Worm (Caenorhabditis elegans): ENCODE data around the gene nas-11.

Gene nas-11

DNA sequence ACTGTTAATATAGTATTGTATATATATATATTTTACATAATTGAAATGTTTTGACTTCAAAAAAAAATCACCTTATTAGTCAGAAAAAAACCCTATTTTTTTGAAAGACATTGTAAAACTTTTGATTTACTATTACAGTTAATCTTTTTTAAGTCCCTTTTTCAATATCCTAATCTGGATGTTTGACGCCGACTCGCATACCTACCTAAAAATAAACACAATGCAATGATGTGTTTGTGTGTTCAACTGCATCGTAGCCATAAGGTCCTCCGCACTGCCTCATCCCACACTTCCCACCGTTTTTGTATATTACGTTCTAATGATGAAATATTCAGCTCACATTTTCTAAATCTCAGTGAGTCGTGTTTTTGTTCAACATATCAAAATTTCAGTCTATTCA lies 20.0 kb upstream of the nas-11 start, which contains the start of gene F38B6.3:
Gene F38B6.3 (plus strand): TSS at position 301 of the 400 bp plus-strand sequence.
- TF ChIP-seq unc-62 (GFP tag; optimal IDR thresholded peaks at IDR 0.05) = no peak

DNA sequence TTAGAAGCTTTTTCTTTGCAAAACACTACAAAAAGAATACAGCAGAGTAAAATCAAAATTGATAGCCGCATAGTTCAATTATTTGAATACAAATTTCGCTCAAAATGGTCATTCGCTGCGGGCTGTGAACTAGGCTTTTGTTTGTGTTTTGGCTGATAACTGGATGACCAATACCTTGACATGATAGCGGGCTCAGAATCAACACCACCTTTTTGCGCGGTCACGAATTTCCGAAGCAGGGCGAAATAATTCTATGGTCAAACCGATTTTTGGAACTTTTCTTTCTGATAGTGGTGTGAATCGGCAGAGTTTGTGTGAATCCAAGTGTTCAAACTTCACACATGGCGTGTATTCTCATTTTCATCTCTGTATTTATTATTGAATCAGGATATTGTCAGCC lies 15.1 kb upstream of the nas-11 start, which contains the start of the genes F38B6.7 and F38B6.2:
Gene F38B6.7 (minus strand): TSS at position 101 of the 400 bp plus-strand sequence.
Gene F38B6.2 (plus strand): TSS at position 267 of the 400 bp plus-strand sequence.
- TF ChIP-seq unc-62 (GFP tag; optimal IDR thresholded peaks at IDR 0.05) = no peak

DNA sequence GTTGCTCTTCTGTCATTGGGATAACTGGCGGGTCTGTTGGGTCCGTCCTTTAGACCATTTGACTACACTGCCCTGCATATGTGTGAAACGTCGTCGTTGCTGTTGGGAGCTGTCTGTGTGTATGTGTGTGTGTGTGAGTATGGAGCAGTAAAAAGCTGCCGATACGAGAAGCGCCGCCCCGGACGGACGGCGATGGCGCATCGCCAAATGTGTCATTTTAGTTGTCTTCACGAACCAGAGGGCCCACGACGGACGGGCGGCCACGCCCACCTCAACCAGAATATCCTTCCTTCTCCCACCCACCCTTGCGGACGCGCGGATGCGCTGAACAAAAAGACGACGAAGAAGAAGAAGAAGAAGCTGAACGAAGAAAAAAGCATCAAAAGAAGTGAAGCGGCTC lies 11.1 kb upstream of the nas-11 start, which contains the start of gene acr-2:
Gene acr-2 (plus strand): TSS at position 301 of the 400 bp plus-strand sequence.
- TF ChIP-seq unc-62 (GFP tag; optimal IDR thresholded peaks at IDR 0.05) = no peak

DNA sequence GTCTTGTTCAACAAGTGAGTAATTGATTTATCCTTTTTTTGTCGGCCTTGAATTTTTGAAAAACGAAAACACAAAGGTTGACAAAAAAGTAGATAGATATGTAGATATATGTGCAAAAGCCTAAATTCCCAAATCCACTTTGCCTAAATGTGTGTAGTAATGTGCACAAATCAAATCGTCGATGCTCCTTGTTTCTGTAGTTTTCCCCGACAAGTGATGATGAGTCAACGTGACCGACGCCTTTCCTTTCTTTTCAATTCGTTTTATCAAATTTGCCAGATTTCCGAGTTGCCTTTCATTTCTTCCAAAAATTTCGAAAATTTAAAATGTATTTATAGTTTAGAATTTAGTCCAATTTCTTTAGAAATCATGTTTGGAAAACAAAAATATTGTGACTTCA lies 8.2 kb upstream of the nas-11 start:
- no peak for TF ChIP-seq unc-62 (GFP tag; optimal IDR thresholded peaks at IDR 0.05)

DNA sequence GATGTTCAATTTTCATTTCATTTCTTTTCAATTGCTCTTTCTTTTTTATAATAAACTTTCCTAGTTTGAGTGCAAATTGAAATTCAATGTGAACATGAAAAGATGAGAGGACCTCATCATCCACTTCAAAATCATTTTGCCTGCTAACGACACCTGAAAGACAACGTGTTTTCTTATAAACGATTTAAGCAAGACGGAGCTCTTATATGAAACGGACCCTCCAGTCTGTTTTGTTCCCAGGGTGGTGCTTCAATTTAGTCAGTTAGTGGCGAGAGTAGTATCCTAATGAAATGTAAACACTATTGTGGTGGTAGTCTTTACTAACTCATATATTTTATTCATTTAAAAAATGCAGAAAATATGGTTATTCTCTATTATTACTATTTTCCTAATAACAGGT lies 4.1 kb upstream of the nas-11 start, which contains the start of gene acr-3:
Gene acr-3 (plus strand): TSS at position 301 of the 400 bp plus-strand sequence.
- no peak for TF ChIP-seq unc-62 (GFP tag; optimal IDR thresholded peaks at IDR 0.05)

DNA sequence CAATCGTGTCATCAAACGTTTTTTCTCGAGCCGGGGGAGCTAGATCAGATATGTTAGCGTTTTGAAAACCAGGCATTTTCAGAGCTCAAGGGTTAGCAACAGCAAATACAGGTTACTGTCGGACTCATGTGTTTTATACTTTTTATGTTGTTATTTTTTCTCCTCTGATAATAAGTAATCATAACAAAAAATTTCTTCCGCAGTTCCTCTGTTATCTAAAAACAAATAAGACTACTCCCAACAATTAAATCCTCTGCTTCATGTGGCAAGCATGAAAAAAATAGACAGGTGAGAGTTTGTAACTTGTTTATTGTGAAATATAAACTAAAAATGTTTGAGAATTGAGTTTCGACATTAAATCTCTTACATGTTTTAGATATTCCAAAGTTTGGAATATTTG lies 5.2 kb downstream of the nas-11 start, which contains the start of gene smf-2:
Gene smf-2 (minus strand): TSS at position 101 of the 400 bp plus-strand sequence.
- TF ChIP-seq unc-62 (GFP tag; optimal IDR thresholded peaks at IDR 0.05) = no peak

DNA sequence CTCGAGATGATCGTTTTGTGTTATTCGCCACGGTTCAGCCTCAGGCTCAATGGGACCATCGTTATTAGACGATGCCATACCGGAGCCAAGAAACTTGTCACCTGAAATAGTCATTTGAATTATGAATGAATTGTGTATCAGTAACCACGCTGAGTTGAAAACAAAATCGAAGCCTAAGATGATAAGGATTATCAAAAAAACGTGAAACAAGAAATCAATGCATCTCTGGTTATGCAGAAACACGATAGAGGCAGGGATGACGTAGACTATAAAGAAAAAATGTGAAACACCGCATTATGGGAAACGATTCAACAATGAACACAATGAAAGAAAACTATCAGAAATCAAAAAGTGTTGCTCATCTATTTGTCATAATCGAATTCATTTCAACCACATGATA lies 9.6 kb downstream of the nas-11 start, which contains the start of gene smf-1:
Gene smf-1 (minus strand): TSS at position 101 of the 400 bp plus-strand sequence.
- no peak for TF ChIP-seq unc-62 (GFP tag; optimal IDR thresholded peaks at IDR 0.05)

DNA sequence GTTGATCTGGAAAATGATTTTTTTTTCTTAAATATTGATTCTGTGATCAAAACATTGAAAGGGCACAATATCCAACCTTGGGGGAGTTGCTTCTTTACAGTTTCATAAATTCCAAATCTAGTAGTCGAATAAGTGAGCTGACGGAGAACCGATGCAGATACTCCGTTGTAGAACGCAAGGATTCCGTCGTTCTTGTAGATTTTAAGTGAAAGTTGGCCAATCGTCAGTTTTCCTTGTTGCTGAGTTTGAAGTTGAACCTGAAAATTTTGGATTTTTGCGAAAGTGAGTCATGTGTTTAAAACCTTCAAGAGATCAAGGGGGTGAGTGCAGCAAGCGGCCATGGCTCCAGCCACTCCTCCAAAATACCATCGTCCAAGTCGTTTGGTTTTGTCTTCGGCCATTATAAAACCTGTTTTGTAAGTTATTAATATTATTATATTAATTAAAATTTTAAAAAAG lies 11.9 kb downstream of the nas-11 start, which contains the start of gene slc-25A10:
Gene slc-25A10 (minus strand): TSS at position 409 of the 459 bp plus-strand sequence.
- TF ChIP-seq unc-62 (GFP tag; optimal IDR thresholded peaks at IDR 0.05) = no peak

DNA sequence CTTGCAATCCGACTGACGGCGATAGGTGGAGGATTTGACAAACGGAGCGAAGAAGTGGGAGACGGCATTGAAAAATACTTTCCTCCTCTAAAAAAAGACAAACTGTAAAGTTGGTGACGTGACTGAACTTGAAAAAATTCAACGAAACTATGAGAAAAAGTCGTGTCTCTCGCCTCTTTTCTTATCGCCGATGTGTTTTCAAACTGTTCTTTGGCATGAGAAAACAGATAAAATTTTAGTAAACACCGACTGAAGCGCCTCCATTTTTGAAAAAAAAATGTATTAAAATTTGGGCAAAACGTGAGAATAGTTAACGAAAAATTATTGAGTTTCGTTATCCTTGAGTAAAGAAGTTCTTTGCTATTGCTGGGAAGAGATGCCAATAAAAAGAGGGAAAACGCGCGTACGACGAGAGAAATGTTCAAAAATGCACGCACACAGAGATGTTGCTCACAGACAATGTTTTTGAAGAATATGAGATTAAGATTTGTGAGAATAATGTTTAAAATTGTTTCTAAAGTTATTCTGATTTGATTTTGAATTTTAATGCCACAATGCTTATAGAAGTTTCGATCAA lies 15.5 kb downstream of the nas-11 start:
- TF ChIP-seq unc-62 (GFP tag; optimal IDR thresholded peaks at IDR 0.05) = no peak

DNA sequence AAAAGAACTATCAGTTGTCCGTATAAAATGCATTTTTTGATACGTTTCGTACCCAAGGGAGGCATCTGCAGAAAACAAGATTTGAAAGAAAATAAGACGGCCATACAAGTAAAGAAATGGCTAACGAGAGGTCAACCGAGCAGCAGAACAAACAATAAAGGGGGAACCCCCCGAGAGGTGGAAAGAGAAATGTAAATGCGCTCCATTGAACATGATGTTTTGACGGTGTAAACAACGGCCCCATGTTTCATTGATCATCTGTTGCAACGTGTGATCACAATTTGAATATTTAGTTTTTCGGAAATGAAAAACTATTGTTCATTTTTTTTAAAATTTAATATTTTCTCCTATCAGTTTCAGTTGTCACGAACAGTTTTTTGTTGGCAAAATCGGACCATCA lies 16.2 kb downstream of the nas-11 start, which contains the start of gene K11G12.6:
Gene K11G12.6 (minus strand): TSS at position 65 of the 400 bp plus-strand sequence.
- no peak for TF ChIP-seq unc-62 (GFP tag; optimal IDR thresholded peaks at IDR 0.05)

DNA sequence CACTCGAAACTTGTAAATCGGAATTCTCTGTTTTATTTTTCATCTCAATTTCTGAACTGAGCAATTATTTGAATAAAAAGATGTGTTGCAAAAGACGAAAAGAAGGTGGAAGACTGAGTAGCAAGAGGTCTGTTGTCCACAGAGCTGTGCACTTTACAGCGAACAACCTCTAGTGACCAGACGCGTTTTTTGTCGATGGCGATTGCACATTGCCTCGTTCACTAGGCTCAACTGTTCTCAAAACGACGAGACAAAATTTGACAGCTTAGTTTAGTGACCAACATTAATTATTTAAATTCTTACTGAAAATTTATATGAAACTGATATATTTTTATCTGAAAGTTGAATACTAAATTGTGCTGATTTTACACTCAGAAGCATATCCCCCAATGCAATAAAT lies 19.8 kb downstream of the nas-11 start, which contains the start of gene R03E9.2:
Gene R03E9.2 (minus strand): TSS at position 101 of the 400 bp plus-strand sequence.
- no peak for TF ChIP-seq unc-62 (GFP tag; optimal IDR thresholded peaks at IDR 0.05)

DNA sequence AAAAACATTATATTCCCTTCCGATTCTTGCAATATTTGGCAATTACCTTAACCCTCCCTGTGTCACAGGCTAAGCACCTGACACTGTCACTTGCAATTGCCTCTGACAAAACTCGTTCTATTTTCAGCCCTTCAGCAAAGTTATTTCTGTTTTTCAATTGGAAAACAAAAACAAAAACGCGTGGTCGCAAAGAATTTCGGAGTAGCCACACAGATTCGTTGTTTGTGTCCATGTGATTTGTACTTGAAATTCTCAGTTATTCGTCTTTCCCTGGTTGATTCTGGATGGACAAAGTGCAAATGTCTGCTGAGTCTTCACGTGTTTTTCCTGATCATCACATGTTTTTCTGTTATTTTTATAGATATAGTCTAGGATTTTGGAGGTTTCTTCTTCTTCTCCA lies 22.1 kb downstream of the nas-11 start:
- TF ChIP-seq unc-62 (GFP tag; optimal IDR thresholded peaks at IDR 0.05) = no peak

DNA sequence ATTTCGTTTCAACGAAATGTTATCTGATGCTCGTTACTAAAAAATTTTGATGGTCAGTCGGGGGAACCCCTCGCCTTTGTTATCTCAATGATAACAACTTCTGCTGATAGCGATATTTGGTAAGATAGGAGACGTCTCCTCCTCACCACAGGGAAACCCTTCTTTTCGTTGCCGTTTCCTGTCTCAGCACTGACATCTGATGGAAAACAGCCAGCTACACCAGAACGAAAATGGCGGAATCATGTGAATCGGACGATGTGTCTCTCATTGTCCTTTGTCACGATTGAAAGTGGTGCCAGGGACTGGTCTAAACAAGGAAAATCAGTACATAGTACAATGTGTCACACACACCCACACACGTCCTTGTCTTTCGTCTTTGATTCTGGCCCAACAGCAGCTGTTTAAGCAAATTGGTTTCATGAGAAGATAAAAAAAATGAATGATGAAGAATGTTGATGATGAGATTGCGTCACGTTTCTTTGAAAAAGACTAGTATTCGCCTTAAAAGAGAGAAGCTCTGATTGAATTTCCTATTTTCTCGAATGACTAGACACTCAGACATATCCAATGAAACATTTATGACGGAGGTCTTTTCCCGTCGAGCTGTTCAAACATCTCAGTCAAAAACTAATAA lies 23.1 kb downstream of the nas-11 start:
- no peak for TF ChIP-seq unc-62 (GFP tag; optimal IDR thresholded peaks at IDR 0.05)

DNA sequence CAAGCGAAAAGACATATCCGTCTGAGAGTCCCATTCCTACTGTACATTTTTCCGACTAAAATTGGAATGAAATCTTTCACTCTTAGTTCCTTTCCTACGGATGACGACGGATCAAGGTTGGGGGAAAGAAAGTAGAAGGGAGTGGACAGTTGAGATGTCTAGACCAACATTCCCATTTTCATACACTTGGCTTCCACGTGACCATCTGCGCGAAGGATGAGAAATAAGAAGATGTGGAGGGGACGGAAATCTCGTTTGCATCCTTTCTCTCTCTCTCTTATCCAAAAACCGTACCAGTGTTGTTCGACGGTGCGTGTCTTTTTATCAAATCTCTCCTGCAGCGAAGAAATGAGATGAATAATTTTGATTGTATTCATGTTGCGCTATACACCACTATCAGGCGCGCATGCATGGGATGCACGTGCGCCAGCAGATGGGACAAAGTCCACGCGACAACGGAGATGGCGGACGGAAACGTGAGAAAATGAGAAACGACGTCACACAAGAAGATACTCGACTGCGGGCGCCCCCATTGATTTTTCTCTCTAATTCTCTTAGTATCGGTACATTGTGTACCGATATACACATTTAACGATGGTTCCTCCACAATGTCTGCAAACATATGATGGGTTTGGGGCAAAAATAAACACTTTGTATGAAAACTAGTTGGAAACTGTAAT lies 24.1 kb downstream of the nas-11 start:
- TF ChIP-seq unc-62 (GFP tag; optimal IDR thresholded peaks at IDR 0.05) = peak; percentile 18

DNA sequence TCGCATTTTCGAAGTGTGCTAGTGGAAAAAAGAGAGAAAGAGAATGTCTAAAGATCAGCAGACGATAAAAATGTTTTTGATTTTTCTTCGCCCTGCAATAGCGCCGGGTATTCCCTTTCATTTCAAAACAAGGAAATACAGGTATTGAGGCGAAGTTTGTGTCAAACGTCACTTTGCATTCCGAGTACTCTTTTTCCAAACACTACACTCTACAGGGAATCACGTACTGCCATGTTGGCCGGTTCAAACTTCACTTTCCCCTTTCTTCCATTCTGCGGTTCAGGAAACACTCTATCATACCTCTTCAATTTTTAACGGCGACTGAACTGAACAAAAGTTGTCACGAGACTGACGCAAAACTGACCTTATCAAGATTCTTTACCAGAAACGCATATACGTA lies 25.2 kb downstream of the nas-11 start:
- TF ChIP-seq unc-62 (GFP tag; optimal IDR thresholded peaks at IDR 0.05) = no peak
